Worm (Caenorhabditis elegans) whole organism, L1 larva: Measurements from ENCODE around the gene ZC204.6.

ENCODE experiments used
- C34B4.2 ChIP-seq: sonication (generic microtip); optimal IDR thresholded peaks from 2 replicates; lab custom pipeline; 2017; ENCODE audit warnings: mild to moderate bottlenecking, missing genetic modification characterization, missing compliant biosample characterization
- egl-27 ChIP-seq, 2 experiments: fragments of 150-350 bp in 1 of 2; sonication (generic microtip); optimal IDR thresholded peaks; 3 replicates each; lab custom pipeline; 2017 to 2018; ENCODE audit warnings: missing biosample characterization in 2 of 2, missing genetic modification characterization in 2 of 2, missing genetic modification reagents in 2 of 2
- fkh-8 ChIP-seq: sonication (generic microtip); optimal IDR thresholded peaks from 2 replicates; lab custom pipeline; 2016; ENCODE audit warnings: mild to moderate bottlenecking, missing genetic modification characterization, missing compliant biosample characterization
- hlh-4 ChIP-seq: sonication (generic microtip); optimal IDR thresholded peaks from 2 replicates; lab custom pipeline; 2016; ENCODE audit warnings: mild to moderate bottlenecking, missing genetic modification characterization, missing compliant biosample characterization
- lsy-2 ChIP-seq, 2 experiments: fragments of 150-350 bp; optimal IDR thresholded peaks; 2 replicates each; lab custom pipeline; 2014; ENCODE audit warnings: missing biosample characterization in 2 of 2, missing genetic modification characterization in 2 of 2
- mab-9 ChIP-seq: fragments of 200-800 bp; sonication (Bioruptor generic); IDR thresholded peaks from 2 replicates; pipeline ENCODE4 v1.3.6; 2022; ENCODE audit warnings: missing genetic modification reagents, missing genetic modification characterization, missing compliant biosample characterization
- nhr-76 ChIP-seq: sonication (generic microtip); optimal IDR thresholded peaks from 2 replicates; lab custom pipeline; 2017; ENCODE audit warnings: missing biosample characterization, missing genetic modification characterization
- pag-3 ChIP-seq: sonication (generic microtip); optimal IDR thresholded peaks from 2 replicates; lab custom pipeline; 2017; ENCODE audit warnings: missing genetic modification characterization, mild to moderate bottlenecking, missing compliant biosample characterization, antibody characterized with exemption, borderline replicate concordance; ENCODE audit not compliant: insufficient read depth

ce11 chrII:1625666-1626065, 19.0 kb downstream of the ZC204.6 start, which contains the start of gene C08E3.14:
- TF ChIP-seq C34B4.2 (tag; lab: Kevin White, UChicago) = no peak
- TF ChIP-seq pag-3 (tag; lab: Kevin White, UChicago) = no peak
- TF ChIP-seq nhr-76 = no peak
- TF ChIP-seq lsy-2 (tag; optimal IDR thresholded peaks at IDR 0.05; lab: Kevin White, UChicago) = no peak
- TF ChIP-seq fkh-8 (tag; lab: Kevin White, UChicago) = no peak
- no peak for TF ChIP-seq egl-27 (tag; optimal IDR thresholded peaks at IDR 0.05; lab: Kevin White, UChicago)
- no peak for TF ChIP-seq mab-9 (GFP tag; lab: Robert Waterston, UW)
- TF ChIP-seq hlh-4 (tag; lab: Kevin White, UChicago) = no peak
